Worm (Caenorhabditis elegans) whole organism, L1 larva: ENCODE results near the gene srh-22.

Source experiments
- elt-3 ChIP-seq, 6 experiments: fragments of 150-350 bp in 1 of 6; sonication (generic microtip); optimal IDR thresholded peaks; 2 replicates each; lab custom pipeline; 2017 to 2018; ENCODE audit warnings: missing biosample characterization in 6 of 6, missing genetic modification characterization in 6 of 6, inconsistent platforms in 1 of 6
- fkh-10 ChIP-seq: sonication (generic microtip); optimal IDR thresholded peaks from 2 replicates; lab custom pipeline; 2017; ENCODE audit warnings: missing biosample characterization, missing genetic modification reagents, missing genetic modification characterization
- fkh-8 ChIP-seq: sonication (generic microtip); optimal IDR thresholded peaks from 2 replicates; lab custom pipeline; 2016; ENCODE audit warnings: mild to moderate bottlenecking, missing genetic modification characterization, missing compliant biosample characterization
- hlh-4 ChIP-seq: sonication (generic microtip); optimal IDR thresholded peaks from 2 replicates; lab custom pipeline; 2016; ENCODE audit warnings: mild to moderate bottlenecking, missing genetic modification characterization, missing compliant biosample characterization
- lin-13 ChIP-seq: fragments of 150-350 bp; optimal IDR thresholded peaks from 2 replicates; lab custom pipeline; 2014; ENCODE audit warnings: missing biosample characterization, missing genetic modification reagents, missing genetic modification characterization
- mdl-1 ChIP-seq, 2 experiments: fragments of 150-350 bp; optimal IDR thresholded peaks; 2 replicates each; lab custom pipeline; 2014 to 2017; ENCODE audit warnings: missing biosample characterization in 2 of 2, missing genetic modification characterization in 2 of 2, inconsistent platforms in 1 of 2
- tlp-1 ChIP-seq: fragments of 150-350 bp; optimal IDR thresholded peaks from 2 replicates; lab custom pipeline; 2014; ENCODE audit warnings: missing biosample characterization, missing genetic modification characterization
- unc-86 ChIP-seq: sonication (generic microtip); optimal IDR thresholded peaks from 2 replicates; lab custom pipeline; 2016; ENCODE audit warnings: missing genetic modification characterization, missing compliant biosample characterization
- vab-15 ChIP-seq: sonication (generic microtip); optimal IDR thresholded peaks from 2 replicates; lab custom pipeline; 2017; ENCODE audit warnings: missing genotype, mild to moderate bottlenecking, missing genetic modification characterization, missing compliant biosample characterization
- xbp-1 ChIP-seq: sonication (generic microtip); optimal IDR thresholded peaks from 2 replicates; lab custom pipeline; 2016; ENCODE audit warnings: missing genetic modification characterization, missing compliant biosample characterization

- TF ChIP-seq hlh-4 (no peak), elt-3 (tag; optimal IDR thresholded peaks at IDR 0.05; lab: Kevin White, UChicago) (no peak), mdl-1 (tag; optimal IDR thresholded peaks at IDR 0.05; lab: Kevin White, UChicago) (no peak), vab-15 (no peak), fkh-10 (GFP tag; lab: Kevin White, UChicago) (no peak), tlp-1 (tag; lab: Kevin White, UChicago) (no peak), unc-86 (tag; lab: Kevin White, UChicago) (no peak), fkh-8 (tag; lab: Kevin White, UChicago) (no peak), xbp-1 (tag; lab: Kevin White, UChicago) (no peak), lin-13 (GFP tag; lab: Kevin White, UChicago) (no peak)
These were observed 21.1 kb upstream of the srh-22 start, which contains the start of gene ugt-67 for ce11 chrV:4901074-4901473.
